Fruit fly (Drosophila melanogaster) whole organism, embryonic: ENCODE results near the gene CG17270.

ENCODE experiments used
- CG10267 ChIP-seq: fragments of 200-800 bp; sonication (Bioruptor generic); optimal IDR thresholded peaks from 2 replicates; lab custom pipeline; 2018; ENCODE audit warnings: missing biosample characterization, mild to moderate bottlenecking, missing genetic modification characterization, moderate library complexity
- CG10321 ChIP-seq: fragments of 200-800 bp; sonication (Bioruptor generic); IDR thresholded peaks from 2 replicates; pipeline ENCODE4 v1.3.6; 2022; ENCODE audit warnings: missing biosample characterization, missing genetic modification characterization
- CG11398 ChIP-seq: fragments of 200-800 bp; sonication (Bioruptor generic); optimal IDR thresholded peaks from 2 replicates; lab custom pipeline; 2016; ENCODE audit warnings: missing biosample characterization, missing genetic modification characterization
- CG13296 ChIP-seq: fragments of 200-800 bp; sonication (Bioruptor generic); optimal IDR thresholded peaks from 3 replicates; lab custom pipeline; 2018; ENCODE audit warnings: missing biosample characterization, mild to moderate bottlenecking, missing genetic modification characterization
- CG13624 ChIP-seq: fragments of 200-800 bp; sonication (Bioruptor generic); optimal IDR thresholded peaks from 2 replicates; lab custom pipeline; 2016; ENCODE audit warnings: missing biosample characterization, missing genetic modification characterization
- CG14667 ChIP-seq: fragments of 200-800 bp; sonication (Bioruptor generic); IDR thresholded peaks from 2 replicates; pipeline ENCODE4 v1.3.6; 2022; ENCODE audit warnings: missing biosample characterization, missing genetic modification characterization
- CG15269 ChIP-seq: fragments of 200-800 bp; sonication (Bioruptor generic); optimal IDR thresholded peaks from 2 replicates; lab custom pipeline; 2018; ENCODE audit warnings: missing biosample characterization, mild to moderate bottlenecking, missing genetic modification characterization, moderate library complexity
- CG1603 ChIP-seq: fragments of 200-800 bp; sonication (Bioruptor generic); optimal IDR thresholded peaks from 2 replicates; lab custom pipeline; 2019; ENCODE audit warnings: missing biosample characterization, mild to moderate bottlenecking, missing genetic modification characterization, moderate library complexity
- CG16779 ChIP-seq: fragments of 200-800 bp; sonication (Bioruptor generic); IDR thresholded peaks from 2 replicates; pipeline ENCODE4 v1.3.6; 2022; ENCODE audit warnings: missing biosample characterization, missing genetic modification characterization
- CG2120 ChIP-seq: fragments of 200-800 bp; sonication (Bioruptor generic); optimal IDR thresholded peaks from 3 replicates; lab custom pipeline; 2016; ENCODE audit warnings: missing biosample characterization, missing genetic modification characterization
- CG31224 ChIP-seq: fragments of 200-800 bp; sonication (Bioruptor generic); IDR thresholded peaks from 2 replicates; pipeline ENCODE4 v1.3.6; 2022; ENCODE audit warnings: missing biosample characterization, missing genetic modification characterization
- CG32772 ChIP-seq: fragments of 200-800 bp; sonication (Bioruptor generic); IDR thresholded peaks from 2 replicates; pipeline ENCODE4 v1.3.6; 2022; ENCODE audit warnings: missing biosample characterization, missing genetic modification characterization
- CG42726 ChIP-seq: fragments of 200-800 bp; sonication (Bioruptor generic); IDR thresholded peaks from 2 replicates; pipeline ENCODE4 v1.3.6; 2022; ENCODE audit warnings: missing biosample characterization, missing genetic modification characterization; ENCODE audit not compliant: partially characterized antibody
- CG4282 ChIP-seq: fragments of 200-800 bp; sonication (Bioruptor generic); optimal IDR thresholded peaks from 2 replicates; lab custom pipeline; 2016; ENCODE audit warnings: missing biosample characterization, missing genetic modification characterization
- CG4854 ChIP-seq: fragments of 200-800 bp; sonication (Bioruptor generic); optimal IDR thresholded peaks from 2 replicates; lab custom pipeline; 2016; ENCODE audit warnings: missing biosample characterization, missing genetic modification characterization, inconsistent platforms
- CG7839 ChIP-seq: fragments of 200-800 bp; sonication (Bioruptor generic); optimal IDR thresholded peaks from 3 replicates; lab custom pipeline; 2018; ENCODE audit warnings: missing biosample characterization, mild to moderate bottlenecking, missing genetic modification characterization, moderate library complexity
- CrebB ChIP-seq: fragments of 200-800 bp; sonication (Bioruptor generic); optimal IDR thresholded peaks from 3 replicates; lab custom pipeline; 2018; ENCODE audit warnings: missing biosample characterization, mild to moderate bottlenecking, missing genetic modification characterization
- D19B ChIP-seq: fragments of 200-800 bp; sonication (Bioruptor generic); optimal IDR thresholded peaks from 2 replicates; lab custom pipeline; 2017; ENCODE audit warnings: missing biosample characterization, mild to moderate bottlenecking, missing genetic modification characterization
- Dad ChIP-seq: fragments of 200-800 bp; sonication (Bioruptor generic); optimal IDR thresholded peaks from 3 replicates; lab custom pipeline; 2016; ENCODE audit warnings: missing biosample characterization, missing genetic modification characterization
- Dip3 ChIP-seq: fragments of 200-800 bp; sonication (Bioruptor generic); optimal IDR thresholded peaks from 3 replicates; lab custom pipeline; 2016; ENCODE audit warnings: missing biosample characterization, missing genetic modification characterization
- Ets97D ChIP-seq: fragments of 200-800 bp; sonication (Bioruptor generic); optimal IDR thresholded peaks from 3 replicates; lab custom pipeline; 2016; ENCODE audit warnings: missing biosample characterization, missing genetic modification characterization
- H15 ChIP-seq: fragments of 200-800 bp; sonication (Bioruptor generic); IDR thresholded peaks from 3 replicates; pipeline ENCODE4 v1.3.6; 2022; ENCODE audit warnings: missing biosample characterization, missing genetic modification characterization
- HLH54F ChIP-seq: fragments of 200-800 bp; sonication (Bioruptor generic); optimal IDR thresholded peaks from 3 replicates; lab custom pipeline; 2016; ENCODE audit warnings: missing biosample characterization, missing genetic modification characterization
- Hmr ChIP-seq: fragments of 200-800 bp; sonication (Bioruptor generic); optimal IDR thresholded peaks from 3 replicates; lab custom pipeline; 2017; ENCODE audit warnings: mild to moderate bottlenecking, missing biosample characterization, missing genetic modification reagents, missing genetic modification characterization
- Hr51 ChIP-seq, 2 experiments: fragments of 200-800 bp; sonication (Bioruptor generic); optimal IDR thresholded peaks; 2 replicates in 1 of 2; 3 replicates in 1 of 2; lab custom pipeline; 2016 to 2018; ENCODE audit warnings: missing biosample characterization in 2 of 2, missing genetic modification characterization in 2 of 2, mild to moderate bottlenecking in 1 of 2, moderate library complexity in 1 of 2
- Hsf ChIP-seq: fragments of 200-800 bp; sonication (Bioruptor generic); optimal IDR thresholded peaks from 3 replicates; lab custom pipeline; 2016; ENCODE audit warnings: missing biosample characterization, missing genetic modification characterization
- NC2β ChIP-seq: fragments of 200-800 bp; sonication (Bioruptor generic); optimal IDR thresholded peaks from 2 replicates; lab custom pipeline; 2016; ENCODE audit warnings: missing biosample characterization, missing genetic modification characterization
- Oli ChIP-seq: fragments of 200-800 bp; sonication (Bioruptor generic); optimal IDR thresholded peaks from 2 replicates; lab custom pipeline; 2018; ENCODE audit warnings: missing biosample characterization, mild to moderate bottlenecking, missing genetic modification characterization, moderate library complexity
- Opbp ChIP-seq: fragments of 200-800 bp; sonication (Bioruptor generic); IDR thresholded peaks from 3 replicates; pipeline ENCODE4 v1.3.6; 2022; ENCODE audit warnings: missing biosample characterization, missing genetic modification characterization; ENCODE audit not compliant: partially characterized antibody
- Scr ChIP-seq: fragments of 200-800 bp; sonication (Bioruptor generic); IDR thresholded peaks from 2 replicates; pipeline ENCODE4 v1.3.6; 2022; ENCODE audit warnings: missing biosample characterization, missing genetic modification characterization; ENCODE audit not compliant: partially characterized antibody
- Sry-β ChIP-seq: fragments of 200-800 bp; sonication (Bioruptor generic); optimal IDR thresholded peaks from 2 replicates; lab custom pipeline; 2018; ENCODE audit warnings: missing biosample characterization, mild to moderate bottlenecking, missing genetic modification characterization, moderate library complexity
- Usf ChIP-seq: fragments of 200-800 bp; sonication (Bioruptor generic); optimal IDR thresholded peaks from 2 replicates; lab custom pipeline; 2017; ENCODE audit warnings: missing genotype, missing biosample characterization, missing genetic modification characterization
- Xbp1 ChIP-seq: fragments of 200-800 bp; sonication (Bioruptor generic); optimal IDR thresholded peaks from 3 replicates; lab custom pipeline; 2016; ENCODE audit warnings: missing biosample characterization, mild to moderate bottlenecking, missing genetic modification characterization
- ato ChIP-seq: fragments of 200-800 bp; sonication (Bioruptor generic); IDR thresholded peaks from 2 replicates; pipeline ENCODE4 v1.3.6; 2022; ENCODE audit warnings: missing biosample characterization, missing genetic modification characterization; ENCODE audit not compliant: partially characterized antibody
- bab2 ChIP-seq: fragments of 200-800 bp; sonication (Bioruptor generic); optimal IDR thresholded peaks from 2 replicates; lab custom pipeline; 2016; ENCODE audit warnings: missing biosample characterization, missing genetic modification characterization
- bsh ChIP-seq, 2 experiments: fragments of 200-800 bp; sonication (Bioruptor generic); optimal IDR thresholded peaks; 2 replicates each; lab custom pipeline; 2017 to 2018; ENCODE audit warnings: mild to moderate bottlenecking in 2 of 2, missing biosample characterization in 2 of 2, missing genetic modification characterization in 2 of 2, moderate library complexity in 1 of 2
- dpn ChIP-seq, 2 experiments: fragments of 200-800 bp; sonication (Bioruptor generic); optimal IDR thresholded peaks; 3 replicates each; lab custom pipeline; 2016; ENCODE audit warnings: missing biosample characterization in 2 of 2, missing genetic modification characterization in 2 of 2
- exex ChIP-seq: fragments of 200-800 bp; sonication (Bioruptor generic); optimal IDR thresholded peaks from 4 replicates; lab custom pipeline; 2018; ENCODE audit warnings: missing biosample characterization, mild to moderate bottlenecking, missing genetic modification characterization, moderate library complexity
- eyg ChIP-seq: fragments of 200-800 bp; sonication (Bioruptor generic); optimal IDR thresholded peaks from 3 replicates; lab custom pipeline; 2016; ENCODE audit warnings: missing biosample characterization, missing genetic modification characterization
- ftz-f1 ChIP-seq: fragments of 200-800 bp; sonication (Bioruptor generic); optimal IDR thresholded peaks from 2 replicates; lab custom pipeline; 2016; ENCODE audit warnings: missing biosample characterization, missing genetic modification characterization
- gem ChIP-seq: fragments of 200-800 bp; sonication (Bioruptor generic); optimal IDR thresholded peaks from 2 replicates; lab custom pipeline; 2019; ENCODE audit warnings: missing biosample characterization, mild to moderate bottlenecking, missing genetic modification characterization, moderate library complexity
- gfzf ChIP-seq: fragments of 200-800 bp; sonication (Bioruptor generic); optimal IDR thresholded peaks from 2 replicates; lab custom pipeline; 2016; ENCODE audit warnings: missing biosample characterization, mild to moderate bottlenecking, missing genetic modification characterization, moderate library complexity
- gro ChIP-seq: fragments of 200-800 bp; sonication (Bioruptor generic); optimal IDR thresholded peaks from 2 replicates; lab custom pipeline; 2016; ENCODE audit warnings: missing biosample characterization, missing genetic modification characterization
- hb ChIP-seq: fragments of 200-800 bp; sonication (Bioruptor generic); IDR thresholded peaks from 3 replicates; pipeline ENCODE4 v1.3.6; 2022; ENCODE audit warnings: missing biosample characterization, missing genetic modification characterization; ENCODE audit not compliant: partially characterized antibody
- lilli ChIP-seq: fragments of 200-800 bp; sonication (Bioruptor generic); optimal IDR thresholded peaks from 3 replicates; lab custom pipeline; 2016; ENCODE audit warnings: missing biosample characterization, missing genetic modification characterization
- mirr ChIP-seq: fragments of 200-800 bp; sonication (Bioruptor generic); optimal IDR thresholded peaks from 3 replicates; lab custom pipeline; 2018; ENCODE audit warnings: missing biosample characterization, mild to moderate bottlenecking, missing genetic modification characterization
- nmo ChIP-seq: fragments of 200-800 bp; sonication (Bioruptor generic); optimal IDR thresholded peaks from 2 replicates; lab custom pipeline; 2018; ENCODE audit warnings: missing biosample characterization, mild to moderate bottlenecking, missing genetic modification characterization, moderate library complexity
- sna ChIP-seq: fragments of 200-800 bp; sonication (Bioruptor generic); IDR thresholded peaks from 2 replicates; pipeline ENCODE4 v1.3.6; 2022; ENCODE audit warnings: missing biosample characterization, missing genetic modification characterization; ENCODE audit not compliant: partially characterized antibody
- zfh2 ChIP-seq: fragments of 200-800 bp; sonication (Bioruptor generic); optimal IDR thresholded peaks from 2 replicates; lab custom pipeline; 2016; ENCODE audit warnings: missing biosample characterization, missing genetic modification characterization

The CG17270 gene

dm6 chr3R:20850395-20851039 is 31.8 kb upstream of the CG17270 start, which contains the start of gene RpS30 (continued):
- TF ChIP-seq Sry-β (no peak), CG7839 (peak; percentile 22), eyg (GFP tag; lab: Kevin White, UChicago) (peak; percentile 36), CG13296 (GFP tag; lab: Kevin White, UChicago) (peak; percentile 11), gem (tag; lab: Kevin White, UChicago) (no peak), Ets97D (peak; percentile 97), CG42726 (GFP tag; lab: Robert Waterston, UW) (peak; percentile 97), Usf (no peak), Oli (tag; lab: Kevin White, UChicago) (no peak), mirr (GFP tag; lab: Kevin White, UChicago) (peak; percentile 38), bab2 (no peak), gro (peak; percentile 70), CG4282 (GFP tag; lab: Kevin White, UChicago) (peak; percentile 17), zfh2 (GFP tag; lab: Kevin White, UChicago) (peak; percentile 41), ato (GFP tag; lab: Robert Waterston, UW) (peak; percentile 92), lilli (GFP tag; lab: Kevin White, UChicago) (peak; percentile 56), Hsf (GFP tag; lab: Kevin White, UChicago) (peak; percentile 46), CG15269 (tag; lab: Kevin White, UChicago) (peak; percentile 24), CrebB (tag; lab: Kevin White, UChicago) (peak; percentile 30), exex (tag; lab: Kevin White, UChicago) (peak; percentile 1), CG16779 (GFP tag; lab: Robert Waterston, UW) (0 out of 2 replicates have a peak, but pooled peaks have one; percentile 10), Dip3 (GFP tag; lab: Kevin White, UChicago) (peak; percentile 23), CG4854 (GFP tag; lab: Kevin White, UChicago) (peak; percentile 33), Opbp (GFP tag; lab: Robert Waterston, UW) (peak; percentile 98), CG13624 (GFP tag; lab: Kevin White, UChicago) (peak; percentile 33), CG31224 (GFP tag; lab: Robert Waterston, UW) (no peak), NC2β (GFP tag; lab: Kevin White, UChicago) (peak; percentile 76), CG32772 (GFP tag; lab: Robert Waterston, UW) (no peak), H15 (no peak; the same call in 2 of the 3 replicates), Scr (peak; percentile 95), ftz-f1 (GFP tag; lab: Kevin White, UChicago) (peak; percentile 37), sna (GFP tag; lab: Robert Waterston, UW) (peak; percentile 91), Hr51 (GFP tag; optimal IDR thresholded peaks at IDR 0.05; lab: Kevin White, UChicago) (peak in 1 of 2 experiments; percentile 33), hb (GFP tag; lab: Robert Waterston, UW) (peak; percentile 96), Xbp1 (peak; percentile 49), bsh (GFP tag; optimal IDR thresholded peaks at IDR 0.05; lab: Kevin White, UChicago) (peak in 1 of 2 experiments; percentile 36), dpn (GFP tag; optimal IDR thresholded peaks at IDR 0.05; lab: Kevin White, UChicago) (peak; percentile 29 to 46), HLH54F (GFP tag; lab: Kevin White, UChicago) (peak; percentile 39), CG10321 (GFP tag; lab: Robert Waterston, UW) (no peak), nmo (peak; percentile 72), D19B (no peak), gfzf (GFP tag; lab: Kevin White, UChicago) (peak; percentile 94), CG2120 (GFP tag; lab: Kevin White, UChicago) (peak; percentile 39), CG1603 (tag; lab: Kevin White, UChicago) (peak; percentile 91), Dad (GFP tag; lab: Kevin White, UChicago) (peak; percentile 43), Hmr (GFP tag; lab: Kevin White, UChicago) (peak; percentile 78), CG14667 (GFP tag; lab: Robert Waterston, UW) (no peak), CG11398 (GFP tag; lab: Kevin White, UChicago) (peak; percentile 15), CG10267 (tag; lab: Kevin White, UChicago) (peak; percentile 74)
